Worm (Caenorhabditis elegans): ENCODE measurements around the gene C16C10.8.

C16C10.8 gene

DNA sequence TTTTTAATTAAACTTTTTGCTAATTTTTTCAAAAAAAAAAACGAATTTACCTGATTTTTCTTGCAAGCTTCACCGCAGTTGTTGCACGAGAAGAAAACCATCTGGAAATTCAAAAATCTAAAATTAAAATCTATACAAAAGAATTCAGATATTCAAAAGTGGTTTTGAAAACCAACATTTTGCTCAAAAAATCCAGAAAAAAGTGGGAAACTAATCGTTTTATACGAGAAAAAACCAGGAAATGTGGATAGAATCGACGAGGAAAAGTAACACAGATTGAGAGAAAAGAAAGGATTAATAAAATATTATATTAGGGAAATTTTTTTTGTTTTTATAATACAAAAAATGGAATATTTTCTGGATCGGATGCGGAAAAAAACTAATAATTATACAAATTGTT, at the start of gene C16C10.8:
Gene C16C10.8 (minus strand): TSS at position 101 of the 400 bp plus-strand sequence.
- TF ChIP-seq him-1 (tag; optimal IDR thresholded peaks at IDR 0.05), result no peak
- TF ChIP-seq dao-5 (tag; optimal IDR thresholded peaks at IDR 0.05), result no peak
- no peak for TF ChIP-seq W03F9.2 (tag; optimal IDR thresholded peaks at IDR 0.05)

DNA sequence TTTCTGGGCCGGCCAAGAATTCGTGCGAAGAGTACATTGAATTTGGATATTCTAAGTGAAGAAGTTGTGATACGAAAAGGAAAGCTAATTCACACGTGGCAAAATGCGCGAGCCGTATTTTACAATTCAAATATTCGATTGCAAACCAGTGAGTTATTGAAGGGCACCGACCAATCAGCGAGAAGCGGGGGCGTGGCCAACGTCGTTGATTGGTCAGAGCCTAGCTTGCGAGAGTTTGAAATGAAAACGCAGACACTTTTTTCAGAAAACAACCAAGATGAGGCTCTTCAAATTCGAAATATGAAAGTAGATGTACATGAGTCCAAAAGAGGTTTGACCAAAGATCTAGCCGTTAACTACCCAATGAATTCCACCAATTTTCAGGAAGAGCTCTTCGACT, 46.7 kb upstream of the C16C10.8 start:
- TF ChIP-seq him-1 (tag; optimal IDR thresholded peaks at IDR 0.05) (no peak), dao-5 (tag; optimal IDR thresholded peaks at IDR 0.05) (no peak), W03F9.2 (tag; optimal IDR thresholded peaks at IDR 0.05) (no peak)

DNA sequence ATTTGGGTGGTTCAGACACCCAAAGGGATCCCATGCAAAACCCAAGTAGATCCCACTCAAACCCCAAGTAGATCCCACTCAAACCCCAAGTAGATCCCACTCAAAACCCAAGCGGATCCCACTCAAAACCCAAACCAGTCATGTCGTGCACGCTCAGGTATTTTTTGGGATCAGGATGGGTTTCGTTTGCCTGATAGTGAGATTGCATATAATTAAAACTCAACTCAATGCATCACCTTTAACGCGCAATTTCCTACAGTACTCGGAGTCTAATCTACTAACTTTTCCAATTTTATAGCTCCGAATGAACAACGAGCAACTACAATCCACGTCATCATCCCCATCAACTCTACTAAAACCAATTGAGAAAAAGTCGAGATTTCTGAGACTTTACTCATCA, 45.2 kb upstream of the C16C10.8 start, which contains the start of gene phlp-2:
Gene phlp-2 (plus strand): TSS at position 301 of the 400 bp plus-strand sequence.
- TF ChIP-seq W03F9.2 (tag; optimal IDR thresholded peaks at IDR 0.05), result no peak
- TF ChIP-seq him-1 (tag; optimal IDR thresholded peaks at IDR 0.05), result no peak
- TF ChIP-seq dao-5 (tag; optimal IDR thresholded peaks at IDR 0.05), result no peak

DNA sequence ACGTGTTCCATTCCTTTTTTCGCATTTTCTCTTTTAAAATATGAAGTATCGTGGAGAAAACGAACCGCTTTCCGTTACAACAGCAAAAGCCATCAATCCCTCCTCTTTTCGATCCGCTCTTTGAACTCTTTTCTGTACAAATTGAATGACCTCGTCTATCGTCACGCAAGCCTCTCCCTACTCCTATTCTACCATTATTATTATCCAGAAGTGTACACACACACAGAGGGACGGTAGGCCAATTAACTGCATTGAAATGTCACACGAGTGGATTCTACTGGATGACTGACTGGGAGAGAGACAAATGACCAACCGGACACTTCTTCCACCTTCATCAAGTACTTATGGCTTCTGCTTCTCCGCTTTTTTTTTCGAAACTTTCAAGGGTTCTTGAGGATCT, 44.2 kb upstream of the C16C10.8 start:
- TF ChIP-seq dao-5 (tag; optimal IDR thresholded peaks at IDR 0.05) (no peak), W03F9.2 (tag; optimal IDR thresholded peaks at IDR 0.05) (no peak), him-1 (tag; optimal IDR thresholded peaks at IDR 0.05) (no peak)

DNA sequence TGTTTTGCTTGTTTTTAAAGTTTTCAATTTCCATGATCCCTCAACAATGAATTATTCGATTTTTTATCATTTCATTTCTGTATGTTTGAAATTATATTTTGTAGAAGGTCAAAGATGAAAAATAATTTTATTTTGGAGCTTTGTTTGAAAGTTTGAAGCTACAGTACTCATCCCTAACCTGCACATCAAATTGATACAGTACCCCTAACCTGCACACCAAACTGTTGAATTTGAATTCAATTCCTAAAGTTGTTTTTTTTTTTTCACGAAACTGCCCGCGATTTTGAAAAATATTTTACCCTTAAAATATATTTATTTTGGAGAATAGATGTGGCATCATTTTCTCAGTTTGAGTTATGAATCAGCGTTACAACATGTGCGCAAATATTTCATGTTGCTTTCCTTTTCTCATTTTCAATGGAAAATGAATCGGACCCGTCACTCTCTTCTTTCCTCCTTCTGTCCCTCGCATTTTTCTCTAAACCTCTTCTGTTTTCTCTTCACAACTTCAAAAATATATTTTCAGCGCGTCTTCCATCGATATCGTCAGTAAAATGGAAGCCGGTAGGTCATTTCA, 41.9 kb upstream of the C16C10.8 start, which contains the start of gene R74.8:
Gene R74.8 (plus strand): TSS at position 527 of the 577 bp plus-strand sequence.
- TF ChIP-seq dao-5 (tag; optimal IDR thresholded peaks at IDR 0.05) (no peak), W03F9.2 (tag; optimal IDR thresholded peaks at IDR 0.05) (peak; percentile 36), him-1 (tag; optimal IDR thresholded peaks at IDR 0.05) (no peak)

DNA sequence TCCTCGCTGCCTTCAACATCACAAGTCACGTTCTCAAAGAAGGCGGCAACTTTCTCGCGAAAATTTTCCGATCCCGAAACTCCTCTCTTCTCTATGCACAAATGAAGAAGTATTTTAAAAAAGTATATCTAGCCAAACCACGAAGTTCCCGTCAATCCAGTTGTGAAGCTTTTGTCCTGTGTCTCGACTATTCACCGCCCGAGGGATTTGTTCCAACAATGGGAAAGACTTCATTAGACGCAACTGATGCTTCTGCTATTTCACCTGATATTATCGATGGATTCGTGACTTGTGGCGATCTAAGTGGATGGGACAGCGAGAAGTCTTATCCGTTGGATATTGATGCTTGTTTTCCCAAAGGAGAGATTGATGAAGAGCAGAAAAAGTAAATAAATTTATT, 41.0 kb upstream of the C16C10.8 start:
- TF ChIP-seq him-1 (tag; optimal IDR thresholded peaks at IDR 0.05) (no peak), dao-5 (tag; optimal IDR thresholded peaks at IDR 0.05) (no peak), W03F9.2 (tag; optimal IDR thresholded peaks at IDR 0.05) (no peak)

DNA sequence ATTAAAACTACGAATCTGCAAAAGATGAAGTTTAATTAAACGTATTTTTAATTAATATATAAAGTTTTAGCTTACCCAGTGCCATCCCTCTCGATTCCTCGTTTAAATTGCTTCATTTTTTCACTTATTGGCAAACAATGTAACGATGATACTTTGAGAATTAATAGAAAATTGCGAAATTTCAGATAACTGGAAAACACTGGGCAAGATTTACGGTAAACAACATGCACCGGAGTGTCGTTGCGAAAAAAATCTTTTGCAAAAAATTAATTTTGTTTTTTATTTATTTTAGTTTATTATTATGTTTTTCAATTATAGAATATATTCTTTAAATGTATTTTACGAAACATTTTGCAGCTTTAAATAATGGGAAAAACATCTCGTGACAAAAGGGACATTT, 40.1 kb upstream of the C16C10.8 start, which contains the start of the genes pelo-1 and R74.7:
Gene pelo-1 (minus strand): TSS at position 151 of the 400 bp plus-strand sequence.
Gene R74.7 (plus strand): TSS at position 358 of the 400 bp plus-strand sequence.
- no peak for TF ChIP-seq dao-5 (tag; optimal IDR thresholded peaks at IDR 0.05)

DNA sequence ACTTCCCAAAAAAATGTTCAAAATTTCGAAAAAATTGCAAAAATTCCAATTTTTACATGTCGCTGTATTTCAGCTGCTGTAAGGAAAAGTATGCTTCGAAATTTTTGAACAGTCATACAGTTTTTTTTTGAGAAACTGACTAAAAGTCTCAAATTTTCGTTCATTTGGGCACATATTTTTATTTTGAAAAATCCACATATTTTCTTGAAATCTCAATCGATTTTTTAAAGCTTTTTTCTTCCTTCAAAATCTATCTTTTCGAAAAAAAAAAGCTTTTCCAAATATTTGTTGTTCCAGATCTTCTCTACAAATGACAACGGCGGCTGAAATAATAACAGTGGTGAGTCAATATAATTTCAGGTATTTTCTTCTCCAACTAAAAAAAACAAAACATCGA, 33.0 kb upstream of the C16C10.8 start, which contains the start of gene asd-1:
Gene asd-1 (plus strand): TSS at position 298 of the 397 bp plus-strand sequence.
- no peak for TF ChIP-seq dao-5 (tag; optimal IDR thresholded peaks at IDR 0.05)
- no peak for TF ChIP-seq him-1 (tag; optimal IDR thresholded peaks at IDR 0.05)
- TF ChIP-seq W03F9.2 (tag; optimal IDR thresholded peaks at IDR 0.05), result no peak

DNA sequence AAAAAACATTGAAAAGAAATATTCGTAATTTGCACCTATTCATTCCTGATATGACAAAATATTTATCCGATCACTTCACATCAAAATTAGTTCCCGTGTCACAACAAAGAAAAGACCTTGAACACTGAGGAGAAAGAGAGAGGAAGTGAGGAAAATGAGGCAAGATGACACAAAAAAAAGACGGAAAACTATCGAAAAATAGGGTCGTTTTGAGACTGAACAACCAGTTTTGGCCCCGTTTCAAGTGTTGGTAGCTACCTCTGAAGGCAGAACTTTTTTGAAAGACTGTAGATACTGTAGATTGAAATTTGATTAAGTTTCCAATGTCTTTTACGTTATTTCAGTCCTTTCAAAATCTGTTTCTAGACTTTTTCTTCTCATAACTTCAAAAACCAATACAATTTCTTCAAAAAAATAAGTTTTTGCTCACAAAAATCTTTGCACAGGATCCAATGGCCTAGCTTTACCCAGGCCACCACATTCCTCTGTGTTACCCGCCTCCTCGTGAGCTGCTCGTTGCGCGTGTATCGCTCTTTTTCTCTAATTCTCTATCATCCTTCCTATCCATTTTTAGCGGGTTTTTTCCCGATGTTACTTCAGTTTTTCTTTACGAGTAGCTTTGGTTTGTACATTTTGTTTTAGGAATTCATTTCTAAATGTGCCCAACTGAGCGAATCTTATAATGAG, 32.5 kb upstream of the C16C10.8 start:
- peak; percentile 7 for TF ChIP-seq W03F9.2 (tag; optimal IDR thresholded peaks at IDR 0.05)
- TF ChIP-seq dao-5 (tag; optimal IDR thresholded peaks at IDR 0.05), result no peak

DNA sequence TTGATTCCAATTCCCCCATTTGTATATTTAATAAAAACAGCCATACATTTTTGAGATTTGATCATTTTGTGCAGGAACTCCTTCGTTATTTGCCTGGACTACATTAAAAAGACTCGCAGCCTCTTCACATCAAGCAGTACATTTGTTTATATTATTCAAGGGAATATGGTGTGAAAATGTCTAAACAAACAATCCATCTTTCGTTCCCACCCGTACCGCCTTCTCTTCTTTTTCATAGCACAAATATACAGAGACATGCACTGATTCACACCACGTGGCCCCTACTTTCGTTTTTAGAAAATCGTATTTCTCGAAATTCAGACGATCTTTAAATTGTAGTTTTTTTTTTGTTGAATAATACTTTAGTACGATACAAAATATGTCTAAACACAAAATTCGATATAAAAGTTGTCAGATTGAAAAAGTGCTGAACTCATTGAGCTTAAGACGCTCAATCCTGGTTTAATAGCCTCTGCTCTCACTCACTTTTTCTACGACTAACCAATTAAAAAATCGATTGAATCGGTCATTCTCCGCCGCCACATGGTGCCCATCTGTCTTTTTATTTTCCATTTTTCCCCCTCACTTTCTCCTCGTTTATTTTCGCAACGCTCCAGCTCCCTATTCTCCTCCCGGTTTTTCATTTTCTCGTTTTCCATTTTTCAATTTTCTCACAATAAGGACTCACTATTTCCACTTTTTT, 31.5 kb upstream of the C16C10.8 start:
- TF ChIP-seq him-1 (tag; optimal IDR thresholded peaks at IDR 0.05) (peak; percentile 51), dao-5 (tag; optimal IDR thresholded peaks at IDR 0.05) (peak; percentile 58), W03F9.2 (tag; optimal IDR thresholded peaks at IDR 0.05) (peak; percentile 2)

DNA sequence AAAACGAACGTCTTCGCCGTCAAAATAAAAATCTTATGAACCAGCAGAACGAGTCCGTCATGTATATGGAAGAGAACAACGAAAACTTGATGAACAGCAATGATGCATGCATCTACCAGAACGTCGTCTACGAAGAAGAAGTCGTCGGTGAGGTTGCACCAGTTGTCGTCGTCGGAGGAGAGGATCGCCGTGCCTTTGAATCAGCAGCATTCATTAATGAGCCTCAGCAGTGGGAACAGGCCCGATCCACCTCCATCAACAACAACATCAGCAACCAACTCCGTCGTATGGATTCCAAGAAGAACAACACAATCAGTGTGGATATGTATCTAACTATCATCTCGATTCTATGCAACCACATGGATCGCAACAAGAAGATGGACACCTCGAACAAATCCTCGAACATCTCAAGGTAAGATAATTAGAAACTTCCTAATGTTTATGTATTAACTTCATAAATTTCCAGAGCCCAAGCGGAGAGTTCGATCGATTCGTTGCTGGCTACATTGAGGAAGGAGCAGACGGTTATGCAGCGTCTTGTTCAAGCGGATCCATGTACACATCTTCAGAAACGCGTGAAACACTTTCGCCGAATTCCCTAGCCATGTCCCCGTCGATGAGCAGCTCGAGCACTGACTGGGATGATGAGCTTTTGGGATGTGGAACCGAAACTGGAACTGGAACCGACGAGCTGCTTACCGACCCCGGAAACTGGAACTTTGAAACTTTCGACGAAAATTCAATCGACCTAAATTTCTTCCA, 30.6 kb upstream of the C16C10.8 start:
- TF ChIP-seq dao-5 (tag; optimal IDR thresholded peaks at IDR 0.05) (no peak), him-1 (tag; optimal IDR thresholded peaks at IDR 0.05) (no peak), W03F9.2 (tag; optimal IDR thresholded peaks at IDR 0.05) (no peak)

DNA sequence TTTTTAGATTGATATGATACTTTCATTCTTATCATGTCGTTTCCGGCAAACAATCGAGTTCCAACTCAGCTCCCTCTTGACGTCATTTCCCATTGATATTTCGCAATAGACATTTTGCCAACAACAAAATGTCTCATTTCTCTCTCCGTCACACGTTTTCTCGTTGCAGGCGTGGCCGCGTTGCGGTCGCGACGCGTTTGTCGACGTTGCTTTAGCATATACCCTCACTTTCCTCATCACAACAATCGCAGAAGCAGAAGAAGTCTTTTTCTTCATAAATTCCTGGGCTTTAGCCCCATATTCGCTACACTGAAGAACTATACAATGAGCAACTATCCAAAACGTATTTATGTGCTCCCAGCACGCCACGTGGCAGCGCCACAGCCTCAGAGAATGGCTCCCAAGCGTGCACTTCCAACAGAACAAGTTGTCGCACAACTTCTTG, 29.7 kb upstream of the C16C10.8 start, which contains the start of gene xbp-1:
Gene xbp-1 (plus strand): TSS at position 151 of the 445 bp plus-strand sequence.
- TF ChIP-seq W03F9.2 (tag; optimal IDR thresholded peaks at IDR 0.05) (peak; percentile 84), him-1 (tag; optimal IDR thresholded peaks at IDR 0.05) (peak; percentile 63), dao-5 (tag; optimal IDR thresholded peaks at IDR 0.05) (no peak)

DNA sequence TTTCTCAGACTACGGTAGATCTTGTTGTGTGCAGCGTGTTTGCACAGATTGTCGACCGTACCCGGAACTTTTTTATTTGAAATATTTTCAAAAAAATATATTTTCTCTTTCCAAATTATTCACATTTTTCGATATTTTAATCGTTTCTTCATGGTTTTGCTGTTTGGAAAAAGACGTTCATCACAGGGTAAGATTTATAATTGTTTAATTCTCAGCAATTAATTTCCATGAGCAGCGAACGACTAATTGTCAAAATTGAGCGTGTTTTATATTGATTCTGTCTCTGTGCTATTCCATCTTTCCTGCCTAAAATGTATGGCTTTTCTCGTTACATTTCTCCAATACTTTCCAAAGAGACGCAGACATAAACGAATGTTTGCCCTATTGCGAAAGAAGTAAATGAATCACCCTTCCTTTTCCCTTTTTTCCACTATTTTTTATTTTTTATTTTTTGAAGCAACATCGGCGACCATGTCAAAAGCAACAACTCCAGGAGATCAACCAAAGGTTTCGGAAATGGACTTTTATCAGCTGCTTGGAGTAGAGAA, 27.2 kb upstream of the C16C10.8 start, which contains the start of gene dnj-16:
Gene dnj-16 (plus strand): TSS at position 51 of the 548 bp plus-strand sequence.
- TF ChIP-seq dao-5 (tag; optimal IDR thresholded peaks at IDR 0.05) (no peak), W03F9.2 (tag; optimal IDR thresholded peaks at IDR 0.05) (peak; percentile 30)

Measured in whole organism, L4/young adult.